Fruit fly (Drosophila melanogaster) Kc167 (cell line): ENCODE measurements around the gene Tk.

ENCODE experiments used
- Myc ChIP-seq: fragments of >200 bp; optimal IDR thresholded peaks from 2 replicates; lab custom pipeline; 2017; ENCODE audit warnings: missing external identifiers
- Sin3A ChIP-seq: fragments of >200 bp; optimal IDR thresholded peaks from 2 replicates; lab custom pipeline; 2018; ENCODE audit warnings: missing external identifiers
- h ChIP-seq: fragments of >200 bp; optimal IDR thresholded peaks from 3 replicates; lab custom pipeline; 2018; ENCODE audit warnings: missing external identifiers
- insv ChIP-seq: fragments of >200 bp; optimal IDR thresholded peaks from 3 replicates; lab custom pipeline; 2018; ENCODE audit warnings: missing external identifiers
- psq ChIP-seq: fragments of >200 bp; optimal IDR thresholded peaks from 2 replicates; lab custom pipeline; 2017; ENCODE audit warnings: missing external identifiers
- ttk ChIP-seq: sonication (Bioruptor generic); optimal IDR thresholded peaks from 2 replicates; lab custom pipeline; 2017; ENCODE audit warnings: missing external identifiers

- no peak for TF ChIP-seq Sin3A
- no peak for TF ChIP-seq ttk (lab: Kevin White, UChicago)
- TF ChIP-seq insv: no peak
- TF ChIP-seq h (lab: Kevin White, UChicago): no peak
- no peak for TF ChIP-seq psq (lab: Kevin White, UChicago)
- TF ChIP-seq Myc: no peak
Measured at dm6 chr3R:11971394-11971793, 33.9 kb downstream of the Tk start, which contains the start of gene GC2.
